Fruit fly (Drosophila melanogaster) S2 (cell line): ENCODE data around the gene Ssl1.

Source experiments
- CG8478 ChIP-seq: fragments of >200 bp; optimal IDR thresholded peaks from 2 replicates; lab custom pipeline; 2018
- CTCF ChIP-seq, 2 experiments: fragments of >200 bp; optimal IDR thresholded peaks; 2 replicates each; lab custom pipeline; 2018

Gene Ssl1

DNA sequence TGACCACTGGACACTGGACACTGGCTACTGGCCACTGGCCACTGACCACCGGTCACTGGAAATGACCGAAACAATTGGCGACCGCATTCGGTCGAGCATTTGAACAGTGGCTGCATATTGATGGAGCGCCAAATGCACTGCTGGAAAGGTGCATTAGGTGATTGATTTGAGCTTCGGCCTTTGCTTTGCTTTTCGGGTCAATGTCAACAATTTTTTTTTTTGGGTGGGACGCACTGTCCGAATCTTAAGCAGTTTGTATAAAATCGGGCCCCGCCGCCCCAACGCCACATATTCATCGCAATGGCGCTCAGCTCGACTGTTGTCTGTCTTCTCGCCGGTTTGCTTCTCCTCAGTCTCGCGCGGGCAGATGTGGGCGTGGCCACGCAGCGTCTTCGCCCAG lies 18.4 kb upstream of the Ssl1 start, which contains the start of gene CG13239:
Gene CG13239 (plus strand): TSS at position 301 of the 400 bp plus-strand sequence.
- TF ChIP-seq CG8478 (lab: Kevin White, UChicago) (no peak), CTCF (optimal IDR thresholded peaks at IDR 0.05; lab: Kevin White, UChicago) (no peak)

DNA sequence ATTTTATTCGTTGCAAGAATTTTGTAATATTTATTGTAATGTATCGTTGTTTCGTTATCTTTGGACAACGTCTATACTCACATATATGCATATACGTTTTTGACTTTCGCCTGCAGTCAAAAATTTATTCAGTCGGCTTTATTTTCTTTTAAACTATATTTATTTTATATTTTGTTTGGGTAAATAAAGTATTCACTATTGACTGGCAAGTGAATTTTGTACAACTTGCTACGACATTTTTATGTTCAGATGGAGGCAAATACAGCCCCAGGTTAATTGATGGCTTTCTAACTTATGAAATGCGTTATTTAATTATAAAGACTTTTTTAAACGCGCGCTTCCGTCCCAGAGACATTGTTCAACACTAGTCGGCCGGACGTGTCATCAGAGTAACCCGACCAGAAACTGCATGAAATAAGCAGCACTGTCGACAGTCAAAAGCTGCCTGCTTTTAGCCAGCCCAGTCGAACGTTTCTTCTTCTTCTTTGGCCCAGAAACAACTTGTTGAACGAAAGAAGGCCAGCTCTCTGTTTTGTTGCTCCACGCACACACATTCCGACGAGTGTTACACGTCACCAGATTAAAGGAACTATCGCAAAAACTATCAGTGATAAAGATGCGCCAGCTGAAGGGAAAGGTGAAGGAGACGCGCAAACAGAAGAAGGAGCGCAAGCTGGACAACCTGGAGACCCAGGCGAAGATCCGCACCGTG lies 15.4 kb upstream of the Ssl1 start, which contains the start of gene CG33169:
Gene CG33169 (plus strand): TSS at position 498 of the 712 bp plus-strand sequence.
- TF ChIP-seq CG8478 (lab: Kevin White, UChicago) (no peak), CTCF (optimal IDR thresholded peaks at IDR 0.05; lab: Kevin White, UChicago) (peak in 1 of 2 experiments; percentile 53)

DNA sequence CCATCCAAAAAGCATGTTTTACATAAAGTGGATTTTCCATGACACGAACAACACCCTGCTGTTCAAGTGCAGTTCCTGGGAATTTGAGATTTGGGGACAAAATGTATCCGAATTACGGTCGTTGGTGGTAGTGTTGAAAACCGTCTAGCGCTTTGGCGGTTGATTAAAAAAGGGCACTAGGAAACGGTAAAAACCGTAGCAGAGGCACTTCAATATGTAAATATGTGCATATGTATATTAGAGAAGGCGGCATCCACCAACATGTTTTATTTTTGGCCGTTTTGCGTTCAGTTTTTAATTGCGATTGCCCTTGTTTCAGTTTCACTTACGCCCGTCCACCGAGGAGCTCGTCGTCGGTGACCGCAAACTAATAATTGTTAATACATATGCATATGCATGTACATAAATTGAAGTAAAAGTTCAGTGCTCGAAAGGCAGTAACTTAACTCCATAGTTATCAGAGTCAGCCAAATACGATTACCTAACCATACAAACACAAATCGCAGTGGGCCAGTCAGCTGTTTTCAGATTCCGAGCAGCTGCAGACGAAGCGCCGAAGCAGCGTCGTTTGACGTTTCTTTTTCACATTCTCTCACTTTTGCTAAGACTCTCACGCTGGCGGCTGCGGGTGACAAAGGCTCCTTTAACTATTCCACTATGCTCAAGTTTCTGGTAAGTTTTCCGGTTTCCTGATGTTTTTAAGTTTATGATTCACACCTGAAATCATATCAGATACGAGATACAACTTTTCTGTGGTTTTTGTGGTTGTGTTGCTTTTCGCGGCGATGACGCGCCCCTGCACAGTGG lies 14.4 kb upstream of the Ssl1 start, which contains the start of gene CG33170:
Gene CG33170 (plus strand): TSS at position 347 of the 807 bp plus-strand sequence.
- TF ChIP-seq CG8478 (lab: Kevin White, UChicago): no peak
- no peak for TF ChIP-seq CTCF (optimal IDR thresholded peaks at IDR 0.05; lab: Kevin White, UChicago)

DNA sequence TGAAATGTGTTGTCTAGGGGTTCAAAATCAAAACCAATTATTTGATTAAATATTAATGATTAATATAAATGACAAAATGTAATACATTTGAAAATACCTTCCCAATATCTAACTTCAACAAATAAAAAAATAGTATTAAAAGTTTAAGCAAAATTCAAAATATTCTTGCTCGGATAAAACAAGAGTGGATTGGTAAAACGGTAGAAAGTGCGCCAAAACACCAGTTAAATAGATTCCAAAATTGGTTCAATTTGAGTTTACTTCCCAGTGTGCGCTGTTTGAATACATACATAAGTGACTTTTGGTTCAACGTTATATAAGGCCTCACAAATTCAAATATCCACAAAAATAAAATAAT lies 13.8 kb upstream of the Ssl1 start:
- TF ChIP-seq CTCF (optimal IDR thresholded peaks at IDR 0.05; lab: Kevin White, UChicago): no peak
- no peak for TF ChIP-seq CG8478 (lab: Kevin White, UChicago)

DNA sequence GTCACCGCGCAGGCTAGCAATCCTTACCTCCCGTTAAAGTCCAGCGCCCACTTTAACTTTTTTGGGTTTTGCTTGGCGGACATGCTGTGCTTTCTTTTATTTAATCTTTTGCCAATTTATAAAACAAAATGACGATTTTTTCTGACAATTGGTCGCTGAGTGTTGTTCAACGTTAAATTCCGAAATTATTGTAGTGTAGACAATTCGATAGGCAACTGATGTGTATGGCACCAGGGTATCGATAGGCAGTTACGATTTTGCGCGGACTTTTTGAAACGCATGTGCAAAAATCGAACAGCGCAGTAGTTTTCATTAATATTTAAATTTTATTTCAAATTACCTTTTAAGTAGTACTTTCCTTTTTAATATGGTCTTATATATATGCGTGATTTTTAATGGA lies 10.8 kb upstream of the Ssl1 start, which contains the start of gene EMC4:
Gene EMC4 (minus strand): TSS at position 174 of the 400 bp plus-strand sequence.
- no peak for TF ChIP-seq CG8478 (lab: Kevin White, UChicago)
- TF ChIP-seq CTCF (optimal IDR thresholded peaks at IDR 0.05; lab: Kevin White, UChicago): no peak

DNA sequence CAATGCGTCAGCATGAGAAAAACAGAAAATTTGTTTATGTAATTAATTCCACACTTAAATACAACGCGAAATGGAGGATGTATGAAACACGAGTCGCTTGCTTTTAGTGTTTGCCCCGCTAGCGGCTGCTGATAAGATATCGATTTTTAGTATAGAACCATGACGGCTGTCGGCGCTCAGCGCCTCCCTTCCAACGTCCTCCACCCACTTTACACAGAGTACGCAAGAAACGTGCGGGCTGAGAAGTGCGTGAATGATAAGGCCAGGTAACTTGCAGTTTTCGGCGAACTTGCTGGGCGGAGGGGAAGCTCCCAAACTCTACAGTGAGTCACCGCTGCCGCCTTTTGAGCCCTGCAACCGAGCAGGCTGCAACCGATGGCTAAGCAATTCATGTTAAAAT lies 8.5 kb upstream of the Ssl1 start:
- TF ChIP-seq CTCF (optimal IDR thresholded peaks at IDR 0.05; lab: Kevin White, UChicago) (no peak), CG8478 (lab: Kevin White, UChicago) (no peak)

DNA sequence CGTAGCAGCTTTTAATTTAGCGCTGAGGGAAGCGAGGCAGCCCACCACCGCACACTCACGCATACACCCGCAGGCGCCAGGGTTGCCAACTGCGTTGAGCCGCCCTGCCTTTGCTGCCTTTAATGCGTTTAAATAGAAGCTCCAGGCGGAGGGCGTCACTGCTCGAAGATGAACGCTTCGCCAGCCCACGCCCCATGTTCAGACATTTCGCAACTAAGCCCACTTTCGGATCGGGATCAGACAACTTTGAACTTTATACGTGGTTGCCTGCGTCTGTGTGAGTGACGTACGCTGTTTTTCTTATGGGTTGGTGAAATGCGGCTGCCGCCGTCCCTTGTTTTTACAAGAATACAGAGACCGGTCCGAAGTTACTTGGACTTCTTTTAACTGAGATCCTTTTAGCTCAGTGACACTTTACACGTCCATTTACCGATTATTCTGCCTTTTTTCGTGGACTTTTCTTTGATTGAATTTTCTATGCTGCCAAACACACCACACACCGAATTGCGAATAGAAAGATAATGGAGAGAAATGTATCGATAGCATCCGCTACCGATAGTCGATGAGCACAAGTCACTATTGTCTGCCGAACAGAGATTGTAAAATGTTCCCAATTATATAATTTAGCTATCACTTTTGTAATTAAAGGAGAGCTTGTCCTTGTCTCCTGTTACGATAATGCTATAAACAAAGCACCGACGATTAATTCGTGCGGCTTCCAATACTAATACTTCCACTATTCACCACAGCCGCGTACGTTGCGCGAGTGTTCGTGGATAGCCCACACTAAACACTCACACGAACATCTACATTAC lies 7.7 kb upstream of the Ssl1 start:
- TF ChIP-seq CG8478 (lab: Kevin White, UChicago): no peak
- TF ChIP-seq CTCF (optimal IDR thresholded peaks at IDR 0.05; lab: Kevin White, UChicago): no peak

DNA sequence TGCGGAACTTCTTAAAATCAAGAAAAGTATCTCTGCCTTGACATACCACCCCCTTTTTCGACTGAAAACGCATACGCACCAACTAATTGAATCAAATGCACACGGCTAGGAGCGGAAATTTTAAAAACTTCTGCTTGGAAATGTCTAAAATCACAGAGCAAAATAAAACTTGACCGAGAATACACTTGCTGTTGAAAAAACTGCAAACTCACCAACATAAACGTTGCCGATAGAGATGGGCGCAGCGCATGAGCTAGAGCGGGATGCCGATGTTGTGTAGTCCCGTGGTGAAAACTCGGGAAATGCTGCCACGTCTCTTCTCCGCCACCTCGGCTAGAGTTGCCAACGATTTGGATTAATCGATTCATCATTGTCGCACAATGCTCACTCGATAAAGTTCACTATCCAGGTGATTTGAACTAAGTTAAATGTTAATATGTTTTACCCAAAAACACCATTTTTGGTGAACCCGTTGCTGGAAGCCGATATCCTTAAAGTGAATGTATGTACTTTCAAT lies 7.0 kb upstream of the Ssl1 start, which contains the start of the genes CG11109 and Arf1:
Gene CG11109 (plus strand): TSS at position 356 of the 517 bp plus-strand sequence.
Gene Arf1 (minus strand): TSS at position 387 of the 517 bp plus-strand sequence.
- no peak for TF ChIP-seq CG8478 (lab: Kevin White, UChicago)
- TF ChIP-seq CTCF (optimal IDR thresholded peaks at IDR 0.05; lab: Kevin White, UChicago): no peak

DNA sequence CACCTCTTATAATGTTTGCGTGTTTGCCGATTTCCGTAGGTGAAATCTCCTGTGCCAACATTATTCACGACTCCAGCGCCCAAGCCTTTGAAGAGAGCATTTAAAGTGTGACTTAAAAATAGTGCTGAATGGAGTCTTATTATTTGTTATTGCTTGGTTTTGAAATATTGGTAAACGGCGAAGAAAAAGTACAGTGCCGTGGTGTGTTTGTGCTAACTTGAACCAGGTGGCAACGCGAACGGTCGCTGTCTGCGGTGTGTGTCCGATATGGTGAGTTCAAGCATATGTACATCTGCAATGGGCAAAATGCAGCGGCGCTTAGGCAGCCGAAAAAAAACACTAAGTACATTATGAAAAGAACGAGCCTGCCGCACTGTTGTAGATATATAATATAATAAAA lies 955 bp upstream of the Ssl1 start:
- TF ChIP-seq CG8478 (lab: Kevin White, UChicago) (no peak), CTCF (optimal IDR thresholded peaks at IDR 0.05; lab: Kevin White, UChicago) (no peak)

DNA sequence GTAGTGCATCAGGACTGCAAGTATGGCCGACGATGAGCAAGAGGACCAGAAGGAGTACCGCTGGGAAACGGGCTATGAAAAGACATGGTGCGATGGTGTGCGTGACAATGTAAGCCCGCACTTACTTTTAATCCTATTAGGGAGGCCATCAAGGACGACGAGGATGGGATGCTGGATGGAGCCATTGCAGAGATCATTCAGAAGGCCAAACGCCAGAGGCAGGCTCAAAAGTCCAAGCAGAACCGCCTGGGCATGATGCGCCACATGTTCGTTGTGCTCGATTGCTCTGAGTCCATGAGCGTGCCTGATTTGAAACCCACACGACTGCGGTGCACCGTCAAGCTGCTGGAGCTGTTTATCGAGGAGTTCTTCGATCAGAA lies 445 bp downstream of the Ssl1 start:
- TF ChIP-seq CTCF (optimal IDR thresholded peaks at IDR 0.05; lab: Kevin White, UChicago) (no peak), CG8478 (lab: Kevin White, UChicago) (no peak)

DNA sequence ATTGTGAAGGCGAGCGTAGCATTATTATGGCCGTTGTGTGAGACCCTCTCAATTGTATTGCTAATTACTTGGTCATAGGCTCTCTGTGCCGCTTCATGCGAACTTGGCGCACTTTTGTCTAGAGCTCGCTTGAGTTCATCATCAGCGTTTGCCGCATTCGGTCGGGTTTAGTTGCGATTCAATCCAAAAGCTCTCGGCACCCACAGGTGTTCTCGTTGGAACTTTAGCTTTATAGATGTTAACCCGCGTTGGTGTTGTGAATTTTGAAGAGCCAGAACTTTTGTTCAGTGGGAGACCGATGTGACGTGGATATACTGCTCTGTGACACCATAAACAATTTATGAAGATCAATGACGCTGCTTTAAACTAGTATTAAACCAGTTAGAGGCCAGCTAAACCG lies 2.0 kb downstream of the Ssl1 start, which contains the start of gene slif:
Gene slif (plus strand): TSS at position 132 of the 400 bp plus-strand sequence.
- TF ChIP-seq CTCF (optimal IDR thresholded peaks at IDR 0.05; lab: Kevin White, UChicago): no peak
- TF ChIP-seq CG8478 (lab: Kevin White, UChicago): no peak

DNA sequence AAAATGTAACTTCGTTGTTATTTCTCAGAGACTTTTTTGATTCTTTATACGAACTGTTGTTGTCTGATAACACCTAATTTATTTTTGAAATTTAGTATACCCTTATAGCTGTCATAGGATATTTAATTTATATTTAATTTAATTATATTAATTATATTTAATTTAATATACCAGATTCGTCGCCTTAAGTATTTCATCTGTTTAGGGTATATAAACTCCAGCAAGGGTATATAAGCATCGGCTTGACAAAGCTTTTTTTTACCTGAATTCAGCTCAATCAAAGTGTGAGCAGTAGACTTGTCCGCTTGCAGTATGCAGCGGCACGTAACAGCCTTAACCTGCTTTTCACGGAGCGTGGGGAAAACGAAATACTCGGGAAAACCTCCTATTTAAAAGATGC lies 4.8 kb downstream of the Ssl1 start:
- no peak for TF ChIP-seq CTCF (optimal IDR thresholded peaks at IDR 0.05; lab: Kevin White, UChicago)
- TF ChIP-seq CG8478 (lab: Kevin White, UChicago): no peak

DNA sequence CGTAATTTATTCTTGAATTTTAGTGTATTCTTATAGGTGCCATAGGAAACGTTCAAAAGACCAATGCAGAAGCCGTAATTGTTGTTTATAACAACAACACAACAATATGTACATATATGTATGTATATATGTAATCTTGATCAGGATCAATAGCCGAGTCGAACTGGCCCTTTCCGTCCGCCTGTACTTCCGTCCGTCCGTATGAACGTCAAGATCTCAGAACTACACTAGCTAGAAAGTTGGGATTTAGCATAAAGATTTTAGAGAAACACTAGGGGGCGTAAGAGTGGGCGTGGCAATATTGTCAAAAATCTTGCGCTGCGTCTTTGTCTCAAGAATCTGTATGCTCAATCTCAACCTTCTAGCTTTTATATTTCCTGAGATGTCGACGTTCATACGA lies 5.6 kb downstream of the Ssl1 start:
- TF ChIP-seq CG8478 (lab: Kevin White, UChicago): no peak
- no peak for TF ChIP-seq CTCF (optimal IDR thresholded peaks at IDR 0.05; lab: Kevin White, UChicago)

DNA sequence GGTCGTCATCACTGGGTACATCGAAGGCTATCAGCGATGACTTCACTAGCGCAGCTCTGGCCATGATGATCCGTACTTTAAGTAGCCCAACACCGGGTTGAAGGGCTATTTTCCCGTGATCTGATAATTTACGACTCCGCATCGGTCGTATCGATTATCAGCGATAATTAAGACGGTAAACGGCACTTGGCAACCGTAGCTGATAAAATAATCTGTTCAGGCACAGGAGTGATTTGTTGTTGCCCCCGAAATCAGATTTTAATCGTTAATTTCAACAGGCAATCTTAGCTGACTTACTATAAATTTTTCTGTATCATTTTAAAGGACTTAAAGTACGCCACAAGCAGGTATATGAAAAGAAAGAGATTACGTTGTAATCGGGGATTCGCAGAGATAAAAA lies 7.0 kb downstream of the Ssl1 start:
- TF ChIP-seq CG8478 (lab: Kevin White, UChicago) (no peak), CTCF (optimal IDR thresholded peaks at IDR 0.05; lab: Kevin White, UChicago) (no peak)
